Worm (Caenorhabditis elegans) whole organism, L1 larva: ENCODE results near the gene srx-62.

Experiments used
- dpl-1 ChIP-seq, 3 experiments: fragments of 150-350 bp in 2 of 3; sonication (generic microtip) in 1 of 3; optimal IDR thresholded peaks; 2 replicates each; lab custom pipeline; 2014 to 2017; ENCODE audit warnings: missing biosample characterization in 3 of 3, missing genetic modification characterization in 3 of 3, missing genetic modification reagents in 3 of 3
- jun-1 ChIP-seq: fragments of 150-350 bp; optimal IDR thresholded peaks from 2 replicates; lab custom pipeline; 2014; ENCODE audit warnings: missing biosample characterization, missing genetic modification reagents, missing genetic modification characterization
- unc-130 ChIP-seq: fragments of 150-350 bp; optimal IDR thresholded peaks from 2 replicates; lab custom pipeline; 2017; ENCODE audit warnings: missing biosample characterization, missing genetic modification characterization, inconsistent platforms
- xbp-1 ChIP-seq: sonication (generic microtip); optimal IDR thresholded peaks from 2 replicates; lab custom pipeline; 2016; ENCODE audit warnings: missing genetic modification characterization, missing compliant biosample characterization
- zag-1 ChIP-seq: fragments of 150-350 bp; optimal IDR thresholded peaks from 2 replicates; lab custom pipeline; 2014; ENCODE audit warnings: missing biosample characterization, missing genetic modification characterization

ce11 chrV:3984178-3984577 is 11.6 kb downstream of the srx-62 start, which contains the start of gene nlp-29:
- TF ChIP-seq jun-1, result no peak
- TF ChIP-seq xbp-1 (tag; lab: Kevin White, UChicago), result no peak
- no peak for TF ChIP-seq unc-130
- no peak for TF ChIP-seq dpl-1 (GFP tag; optimal IDR thresholded peaks at IDR 0.05; lab: Kevin White, UChicago)
- no peak for TF ChIP-seq zag-1 (tag; lab: Kevin White, UChicago)
